Worm (Caenorhabditis elegans): ENCODE results near the gene K08D8.9.

DNA sequence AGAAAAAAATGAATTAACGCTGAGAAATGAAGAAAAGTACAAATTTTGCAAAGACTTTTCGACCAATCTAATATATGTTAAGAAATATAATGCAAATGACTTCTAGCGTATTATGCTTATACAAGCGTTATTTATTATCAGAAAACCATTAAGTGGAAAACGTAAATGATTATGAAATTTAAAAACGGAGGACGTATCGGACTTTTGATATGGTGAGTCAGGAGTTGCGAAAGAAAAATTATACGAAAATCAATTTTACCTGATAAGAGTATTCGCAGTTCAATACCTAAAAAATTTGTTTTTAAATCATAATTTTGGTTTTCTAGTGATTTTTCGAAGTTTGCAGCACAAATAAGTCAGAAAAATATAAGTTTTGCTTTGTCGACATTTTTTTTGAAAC is 22.9 kb upstream of the K08D8.9 start:
- TF ChIP-seq ref-1 (GFP tag; conservative IDR thresholded peaks at IDR 0.05), result no peak
- TF ChIP-seq cog-1 (tag; optimal IDR thresholded peaks at IDR 0.05), result no peak
